Worm (Caenorhabditis elegans) whole organism, midembryonic: ENCODE results near the gene aqp-3.

Source experiments
- flt-1 ChIP-seq: fragments of 200-800 bp; sonication (Bioruptor generic); IDR thresholded peaks from 2 replicates; pipeline ENCODE4 v1.3.6; 2022; ENCODE audit warnings: missing genetic modification characterization, missing compliant biosample characterization
- ref-1 ChIP-seq: fragments of 200-800 bp; sonication (Bioruptor generic); conservative IDR thresholded peaks from 2 replicates; pipeline ENCODE4 v1.3.6; 2022; ENCODE audit warnings: missing genetic modification reagents, missing genetic modification characterization, missing compliant biosample characterization
- tab-1 ChIP-seq: fragments of 200-800 bp; sonication (Bioruptor generic); IDR thresholded peaks from 2 replicates; pipeline ENCODE4 v1.3.6; 2022; ENCODE audit warnings: missing genetic modification characterization, missing compliant biosample characterization
- ztf-23 ChIP-seq: fragments of 200-800 bp; sonication (Bioruptor generic); IDR thresholded peaks from 2 replicates; pipeline ENCODE4 v1.3.6; 2022; ENCODE audit warnings: missing genetic modification reagents, missing genetic modification characterization, missing compliant biosample characterization

ce11 chrIV:10916134-10916533 lies 50.1 kb downstream of the aqp-3 start:
- TF ChIP-seq flt-1 (GFP tag; lab: Robert Waterston, UW) (no peak), ztf-23 (GFP tag; lab: Robert Waterston, UW) (no peak), ref-1 (GFP tag; lab: Robert Waterston, UW) (no peak), tab-1 (GFP tag; lab: Robert Waterston, UW) (no peak)
